Worm (Caenorhabditis elegans): ENCODE results near the gene catp-3.

- TF ChIP-seq mcd-1 (GFP tag; IDR thresholded peaks at IDR 0.05) (no peak), attf-6 (GFP tag; IDR thresholded peaks at IDR 0.05) (no peak), pha-4 (tag; optimal IDR thresholded peaks at IDR 0.05) (no peak), dox-1 (GFP tag; IDR thresholded peaks at IDR 0.05) (no peak), T07F8.4 (tag; optimal IDR thresholded peaks at IDR 0.05) (no peak), ztf-22 (GFP tag; optimal IDR thresholded peaks at IDR 0.05) (no peak), nfya-1 (tag; optimal IDR thresholded peaks at IDR 0.05; ENCODE audit: borderline replicate concordance, insufficient read depth) (no peak), zim-3 (tag; optimal IDR thresholded peaks at IDR 0.05) (no peak), snpc-1.3 (tag; optimal IDR thresholded peaks at IDR 0.05; ENCODE audit: insufficient read depth) (no peak), somi-1 (GFP tag; optimal IDR thresholded peaks at IDR 0.05) (no peak)
Measured at ce11 chrV:8079813-8080212, 4.0 kb downstream of the catp-3 start.
